Worm (Caenorhabditis elegans) whole organism, L4 larva: ENCODE results near the gene ttc-4.
A peak's percentile ranks its signal among the peaks of the same experiment; 100 is the strongest.

Source experiments
- F10B5.3 ChIP-seq: sonication (generic microtip); optimal IDR thresholded peaks from 2 replicates; lab custom pipeline; 2016; ENCODE audit warnings: mild to moderate bottlenecking, missing genetic modification characterization, missing compliant biosample characterization
- aly-2 ChIP-seq: sonication (generic microtip); optimal IDR thresholded peaks from 2 replicates; lab custom pipeline; 2018; ENCODE audit warnings: missing biosample characterization, missing genetic modification characterization
- daf-8 ChIP-seq: fragments of 200-800 bp; sonication (Bioruptor generic); IDR thresholded peaks from 2 replicates; pipeline ENCODE4 v1.3.6; 2022; ENCODE audit warnings: missing genetic modification characterization, missing compliant biosample characterization
- gei-8 ChIP-seq: fragments of 200-800 bp; sonication (Bioruptor generic); optimal IDR thresholded peaks from 2 replicates; lab custom pipeline; 2018; ENCODE audit warnings: mild to moderate bottlenecking, missing genetic modification characterization, missing compliant biosample characterization
- lin-29 ChIP-seq: fragments of 200-800 bp; sonication (Bioruptor generic); IDR thresholded peaks from 2 replicates; pipeline ENCODE4 v1.3.6; 2022; ENCODE audit warnings: missing genetic modification reagents, missing genetic modification characterization, missing compliant biosample characterization
- lin-39 ChIP-seq: fragments of 150-350 bp; optimal IDR thresholded peaks from 2 replicates; lab custom pipeline; 2014; ENCODE audit warnings: missing biosample characterization, missing genetic modification reagents, missing genetic modification characterization
- mes-2 ChIP-seq: sonication (generic microtip); optimal IDR thresholded peaks from 2 replicates; lab custom pipeline; 2016; ENCODE audit warnings: missing genotype, mild to moderate bottlenecking, missing genetic modification characterization, missing compliant biosample characterization; ENCODE audit not compliant: poor library complexity, severe bottlenecking
- mxl-2 ChIP-seq: fragments of 200-800 bp; sonication (Bioruptor generic); conservative IDR thresholded peaks from 2 replicates; pipeline ENCODE4 v1.3.6; 2022; ENCODE audit warnings: missing genetic modification reagents, missing genetic modification characterization, missing compliant biosample characterization
- nhr-25 ChIP-seq: sonication (generic microtip); optimal IDR thresholded peaks from 2 replicates; lab custom pipeline; 2017; ENCODE audit warnings: missing genetic modification characterization, mild to moderate bottlenecking, missing compliant biosample characterization, antibody characterized with exemption, moderate library complexity, borderline replicate concordance; ENCODE audit not compliant: insufficient read depth
- nhr-77 ChIP-seq: fragments of 150-350 bp; optimal IDR thresholded peaks from 2 replicates; lab custom pipeline; 2014; ENCODE audit warnings: missing biosample characterization, missing genetic modification characterization
- saeg-2 ChIP-seq: fragments of 200-800 bp; sonication (Bioruptor generic); IDR thresholded peaks from 2 replicates; pipeline ENCODE4 v1.3.6; 2022; ENCODE audit warnings: missing genetic modification reagents, missing genetic modification characterization, missing compliant biosample characterization
- snpc-4 ChIP-seq: fragments of 150-350 bp; optimal IDR thresholded peaks from 2 replicates; lab custom pipeline; 2014; ENCODE audit warnings: missing biosample characterization, missing genetic modification characterization
- zag-1 ChIP-seq: fragments of 150-350 bp; optimal IDR thresholded peaks from 2 replicates; lab custom pipeline; 2014; ENCODE audit warnings: missing biosample characterization, missing genetic modification characterization

ce11 chrII:5572082-5572746, 22.3 kb upstream of the ttc-4 start:
- TF ChIP-seq F10B5.3 (no peak), zag-1 (tag; lab: Kevin White, UChicago) (no peak), saeg-2 (no peak), snpc-4 (tag; lab: Kevin White, UChicago) (no peak), nhr-25 (peak; percentile 61), nhr-77 (tag; lab: Kevin White, UChicago) (no peak), aly-2 (tag; lab: Kevin White, UChicago) (no peak), mxl-2 (no peak), daf-8 (GFP tag; lab: Robert Waterston, UW) (no peak), lin-39 (tag; lab: Kevin White, UChicago) (no peak), gei-8 (GFP tag; lab: Kevin White, UChicago) (no peak), lin-29 (GFP tag; lab: Robert Waterston, UW) (no peak), mes-2 (tag; lab: Kevin White, UChicago) (peak; percentile 22)
